Worm (Caenorhabditis elegans) whole organism, young adult: ENCODE results near the gene F14D7.3.

ENCODE experiments used
- K11D2.4 ChIP-seq: fragments of 200-800 bp; sonication (Bioruptor generic); IDR thresholded peaks from 2 replicates; pipeline ENCODE4 v1.3.6; 2022; ENCODE audit warnings: missing genetic modification reagents, missing genetic modification characterization, missing compliant biosample characterization
- Y95B8A.8 ChIP-seq: fragments of 200-800 bp; sonication (Bioruptor generic); IDR thresholded peaks from 2 replicates; pipeline ENCODE4 v1.3.6; 2022; ENCODE audit warnings: missing genetic modification reagents, missing genetic modification characterization, missing compliant biosample characterization
- die-1 ChIP-seq: sonication (generic microtip); optimal IDR thresholded peaks from 2 replicates; lab custom pipeline; 2016; ENCODE audit warnings: missing genotype, mild to moderate bottlenecking, missing genetic modification characterization, missing compliant biosample characterization
- gei-17 ChIP-seq: fragments of 200-800 bp; sonication (Bioruptor generic); optimal IDR thresholded peaks from 2 replicates; lab custom pipeline; 2018; ENCODE audit warnings: mild to moderate bottlenecking, missing genetic modification characterization, missing compliant biosample characterization
- mcd-1 ChIP-seq: fragments of 200-800 bp; sonication (Bioruptor generic); IDR thresholded peaks from 2 replicates; pipeline ENCODE4 v1.3.6; 2022; ENCODE audit warnings: missing genetic modification reagents, missing genetic modification characterization, missing compliant biosample characterization
- nhr-80 ChIP-seq: sonication (generic microtip); optimal IDR thresholded peaks from 2 replicates; lab custom pipeline; 2016; ENCODE audit warnings: missing genetic modification characterization, missing compliant biosample characterization
- rec-8 ChIP-seq, 2 experiments: sonication (generic microtip); optimal IDR thresholded peaks; 2 replicates each; lab custom pipeline; 2016; ENCODE audit warnings: mild to moderate bottlenecking in 2 of 2, missing genetic modification characterization in 2 of 2, missing genetic modification reagents in 2 of 2, missing genotype in 2 of 2, missing biosample characterization in 1 of 2, missing compliant biosample characterization in 1 of 2, moderate library complexity in 1 of 2

- TF ChIP-seq mcd-1: no peak
- no peak for TF ChIP-seq rec-8 (tag; optimal IDR thresholded peaks at IDR 0.05; lab: Kevin White, UChicago)
- TF ChIP-seq Y95B8A.8 (GFP tag; lab: Robert Waterston, UW): no peak
- no peak for TF ChIP-seq die-1 (tag; lab: Kevin White, UChicago)
- TF ChIP-seq gei-17 (GFP tag; lab: Kevin White, UChicago): no peak
- no peak for TF ChIP-seq K11D2.4 (GFP tag; lab: Robert Waterston, UW)
- no peak for TF ChIP-seq nhr-80 (tag; lab: Kevin White, UChicago)
Observed at ce11 chrV:14317621-14318020, 21.0 kb downstream of the F14D7.3 start.
